Worm (Caenorhabditis elegans): ENCODE results near the gene T02B11.3.

Gene T02B11.3

DNA sequence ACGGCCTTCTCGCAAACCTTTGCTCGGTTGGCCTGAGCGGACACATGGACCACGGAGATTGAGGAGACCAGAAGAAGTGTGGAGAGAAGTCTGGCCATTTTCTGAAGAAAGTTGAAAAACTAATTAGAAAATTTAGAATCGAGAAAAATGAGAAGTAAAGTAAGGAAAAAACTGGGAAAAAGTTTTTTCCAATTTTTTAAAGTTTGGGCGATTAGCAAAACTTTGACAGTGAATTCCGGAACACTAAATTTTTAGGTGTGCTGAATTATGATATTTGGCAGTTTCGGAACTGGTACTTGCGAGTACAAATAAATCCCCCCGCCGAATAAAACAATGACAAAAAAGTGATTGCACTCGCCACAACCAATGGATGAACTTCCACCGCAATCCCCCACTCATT is at the start of gene T02B11.3:
TSS of gene T02B11.3 (minus strand) at position 101 of the 400 bp plus-strand sequence.
- TF ChIP-seq hmg-4 (GFP tag; optimal IDR thresholded peaks at IDR 0.05) (no peak), ama-1 (optimal IDR thresholded peaks at IDR 0.05) (no peak), scrt-1 (GFP tag; IDR thresholded peaks at IDR 0.05) (no peak), B0310.2 (tag; optimal IDR thresholded peaks at IDR 0.05) (no peak), sea-1 (GFP tag; conservative IDR thresholded peaks at IDR 0.05) (no peak)

DNA sequence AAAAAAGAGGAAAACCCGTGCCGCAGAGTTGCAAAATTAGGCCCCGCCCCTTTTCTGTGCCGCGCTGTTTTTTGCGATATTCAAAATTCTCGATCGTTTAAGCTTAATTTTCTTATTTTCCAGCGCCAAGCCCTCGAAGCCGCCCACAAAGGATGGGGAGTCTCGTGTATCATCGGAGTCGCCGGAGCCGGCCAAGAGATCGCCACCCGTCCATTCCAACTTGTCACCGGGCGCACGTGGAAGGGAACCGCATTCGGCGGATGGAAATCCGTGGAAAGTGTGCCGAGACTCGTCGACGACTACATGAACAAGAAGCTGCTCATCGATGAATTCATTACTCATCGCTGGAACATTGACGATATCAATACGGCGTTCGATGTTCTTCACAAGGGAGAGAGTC is 49.1 kb upstream of the T02B11.3 start:
- TF ChIP-seq ceh-36 (tag; optimal IDR thresholded peaks at IDR 0.05): no peak
- TF ChIP-seq sea-1 (GFP tag; conservative IDR thresholded peaks at IDR 0.05): no peak

DNA sequence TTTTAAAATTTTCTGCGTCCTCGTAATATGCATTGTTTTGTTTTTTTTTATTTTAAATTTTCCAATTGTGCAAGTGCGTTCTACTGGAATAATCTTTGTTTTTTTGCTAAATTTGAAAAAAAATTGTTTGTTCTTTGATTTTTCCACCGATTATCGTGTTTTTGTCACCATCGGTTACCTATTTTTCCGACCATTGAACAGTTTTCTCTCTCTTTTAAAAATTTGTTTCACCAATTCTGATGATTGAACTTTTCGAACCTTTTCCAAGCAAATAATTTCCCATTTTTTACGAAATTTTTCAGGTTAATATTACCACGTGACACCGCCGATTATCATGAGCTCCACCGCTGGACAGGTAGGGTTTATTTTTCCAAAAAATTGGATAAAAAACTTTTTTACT is 44.8 kb upstream of the T02B11.3 start, which contains the start of gene adh-5:
TSS of gene adh-5 (plus strand) at position 301 of the 400 bp plus-strand sequence.
- TF ChIP-seq ama-1 (optimal IDR thresholded peaks at IDR 0.05) (no peak), tbx-11 (GFP tag; IDR thresholded peaks at IDR 0.05) (no peak), sea-1 (GFP tag; conservative IDR thresholded peaks at IDR 0.05) (no peak), B0310.2 (tag; optimal IDR thresholded peaks at IDR 0.05) (no peak), hmg-4 (GFP tag; optimal IDR thresholded peaks at IDR 0.05) (no peak), F13C5.2 (tag; optimal IDR thresholded peaks at IDR 0.05) (no peak), hnd-1 (tag; optimal IDR thresholded peaks at IDR 0.05) (no peak), hmbx-1 (tag; optimal IDR thresholded peaks at IDR 0.05) (no peak), pes-1 (GFP tag; IDR thresholded peaks at IDR 0.05) (no peak), tbx-37 (GFP tag; conservative IDR thresholded peaks at IDR 0.05) (no peak), flt-1 (GFP tag; IDR thresholded peaks at IDR 0.05) (no peak), aly-1 (tag; optimal IDR thresholded peaks at IDR 0.05) (no peak), ceh-36 (tag; optimal IDR thresholded peaks at IDR 0.05) (no peak), ets-7 (tag; optimal IDR thresholded peaks at IDR 0.05) (no peak), tra-4 (tag; optimal IDR thresholded peaks at IDR 0.05) (no peak), ceh-13 (GFP tag; optimal IDR thresholded peaks at IDR 0.05) (no peak), scrt-1 (GFP tag; IDR thresholded peaks at IDR 0.05) (no peak)

- no peak for TF ChIP-seq hmbx-1 (tag; optimal IDR thresholded peaks at IDR 0.05)
- no peak for TF ChIP-seq ets-7 (tag; optimal IDR thresholded peaks at IDR 0.05)
Measured at ce11 chrV:910588-910987, 44.0 kb upstream of the T02B11.3 start.

- TF ChIP-seq flt-1 (GFP tag; IDR thresholded peaks at IDR 0.05) (no peak), ceh-36 (tag; optimal IDR thresholded peaks at IDR 0.05) (no peak), aly-1 (tag; optimal IDR thresholded peaks at IDR 0.05) (no peak), pes-1 (GFP tag; IDR thresholded peaks at IDR 0.05) (no peak), sea-1 (GFP tag; conservative IDR thresholded peaks at IDR 0.05) (no peak), ceh-13 (GFP tag; optimal IDR thresholded peaks at IDR 0.05) (no peak), B0310.2 (tag; optimal IDR thresholded peaks at IDR 0.05) (no peak), ama-1 (optimal IDR thresholded peaks at IDR 0.05) (no peak), F13C5.2 (tag; optimal IDR thresholded peaks at IDR 0.05) (no peak), ets-7 (tag; optimal IDR thresholded peaks at IDR 0.05) (no peak)
Measured at ce11 chrV:908681-909080, 42.1 kb upstream of the T02B11.3 start.

DNA sequence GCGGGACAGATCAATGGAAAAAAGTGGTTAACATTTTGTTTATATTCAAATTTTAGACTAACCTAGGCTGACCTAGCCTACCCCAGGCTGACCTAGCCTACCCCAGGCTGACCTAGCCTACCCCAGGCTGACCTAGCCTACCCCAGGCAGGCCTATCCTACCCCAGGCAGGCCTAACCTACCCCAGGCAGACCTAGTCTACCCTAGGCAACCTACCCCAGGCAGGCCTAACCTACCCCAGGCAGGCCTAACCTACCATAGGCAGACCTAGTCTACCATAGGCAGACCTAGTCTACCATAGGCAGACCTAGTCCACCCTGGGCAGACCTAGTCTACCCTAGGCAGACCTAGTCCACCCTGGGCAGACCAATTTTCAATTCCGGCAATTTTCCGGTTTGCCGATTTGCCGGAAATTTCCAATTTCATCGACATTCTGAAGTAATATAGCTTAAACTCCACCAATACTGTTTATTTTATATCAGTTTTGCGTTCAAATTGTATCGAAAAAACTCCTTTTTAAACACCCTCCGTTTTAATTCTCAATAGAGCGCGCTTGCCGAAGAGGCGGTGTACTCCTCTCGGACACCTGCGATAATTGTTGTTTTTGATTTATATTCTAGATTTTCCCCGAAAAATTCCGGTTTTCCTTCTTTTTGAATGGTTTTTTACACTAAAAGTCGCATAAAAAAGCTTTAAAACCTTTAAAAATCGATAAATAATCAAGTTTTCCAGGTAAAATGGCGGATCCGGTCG is 37.8 kb upstream of the T02B11.3 start, which contains the start of gene trm-2A:
TSS of gene trm-2A (plus strand) at position 732 of the 752 bp plus-strand sequence.
- peak; percentile 62 for TF ChIP-seq F13C5.2 (tag; optimal IDR thresholded peaks at IDR 0.05)
- TF ChIP-seq pes-1 (GFP tag; IDR thresholded peaks at IDR 0.05): no peak
- TF ChIP-seq flt-1 (GFP tag; IDR thresholded peaks at IDR 0.05): no peak

DNA sequence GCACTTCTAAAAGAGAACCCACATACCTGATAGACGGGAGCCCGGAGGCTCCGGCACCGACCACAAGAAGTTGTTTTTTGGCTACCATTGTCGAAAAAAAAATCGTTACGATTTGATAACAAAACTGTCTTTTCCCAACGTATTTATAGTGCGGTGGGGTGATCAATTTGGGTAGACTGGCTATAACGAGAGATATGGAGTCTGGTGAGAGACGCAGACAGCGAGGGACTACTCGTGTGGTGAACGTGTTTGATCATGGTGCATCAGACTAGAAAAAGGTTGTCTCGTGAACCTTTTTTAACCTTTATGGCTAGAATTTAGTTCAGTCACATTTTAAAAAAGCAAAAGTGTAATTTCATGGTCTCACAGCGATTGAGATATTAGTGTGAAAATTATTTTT is 36.8 kb upstream of the T02B11.3 start, which contains the start of gene fmo-5:
TSS of gene fmo-5 (minus strand) at position 206 of the 400 bp plus-strand sequence.
- TF ChIP-seq tbx-37 (GFP tag; conservative IDR thresholded peaks at IDR 0.05) (no peak), hmbx-1 (tag; optimal IDR thresholded peaks at IDR 0.05) (no peak), ceh-36 (tag; optimal IDR thresholded peaks at IDR 0.05) (no peak), pes-1 (GFP tag; IDR thresholded peaks at IDR 0.05) (no peak), F13C5.2 (tag; optimal IDR thresholded peaks at IDR 0.05) (no peak), ets-7 (tag; optimal IDR thresholded peaks at IDR 0.05) (no peak), ama-1 (optimal IDR thresholded peaks at IDR 0.05) (no peak), tbx-11 (GFP tag; IDR thresholded peaks at IDR 0.05) (no peak), B0310.2 (tag; optimal IDR thresholded peaks at IDR 0.05) (no peak), aly-1 (tag; optimal IDR thresholded peaks at IDR 0.05) (no peak), ceh-13 (GFP tag; optimal IDR thresholded peaks at IDR 0.05) (no peak), sea-1 (GFP tag; conservative IDR thresholded peaks at IDR 0.05) (no peak), flt-1 (GFP tag; IDR thresholded peaks at IDR 0.05) (no peak)

DNA sequence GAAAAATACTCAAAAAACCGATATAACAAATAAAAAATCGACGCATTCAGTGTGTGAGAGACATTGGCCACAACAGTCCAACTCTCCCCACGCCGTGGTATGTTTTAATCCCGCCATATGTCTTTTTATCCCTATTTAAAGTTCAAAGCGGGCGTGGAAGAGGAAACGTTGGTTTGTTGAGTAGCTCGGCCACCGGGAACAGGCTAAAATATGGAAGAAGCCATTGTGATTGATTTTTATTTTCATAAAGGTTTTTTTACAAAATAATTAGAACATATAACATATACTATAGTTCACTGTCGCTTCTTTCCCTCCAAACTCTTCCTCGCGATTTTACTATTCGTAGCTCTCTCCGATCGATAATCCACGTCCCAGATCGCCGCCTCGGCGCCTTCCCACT is 32.5 kb upstream of the T02B11.3 start, which contains the start of gene nas-32:
TSS of gene nas-32 (minus strand) at position 101 of the 400 bp plus-strand sequence.
- TF ChIP-seq ets-7 (tag; optimal IDR thresholded peaks at IDR 0.05) (no peak), F13C5.2 (tag; optimal IDR thresholded peaks at IDR 0.05) (no peak), hmg-4 (GFP tag; optimal IDR thresholded peaks at IDR 0.05) (no peak), flt-1 (GFP tag; IDR thresholded peaks at IDR 0.05) (no peak), scrt-1 (GFP tag; IDR thresholded peaks at IDR 0.05) (no peak), hnd-1 (tag; optimal IDR thresholded peaks at IDR 0.05) (no peak), pes-1 (GFP tag; IDR thresholded peaks at IDR 0.05) (no peak), B0310.2 (tag; optimal IDR thresholded peaks at IDR 0.05) (no peak)
